Worm (Caenorhabditis elegans) whole organism, late embryonic: ENCODE data around the gene srr-10.

Experiments used
- ama-1 ChIP-seq: fragments of 150-350 bp; optimal IDR thresholded peaks from 2 replicates; lab custom pipeline; 2014
- ceh-18 ChIP-seq: sonication (generic microtip); optimal IDR thresholded peaks from 2 replicates; lab custom pipeline; 2016; ENCODE audit warnings: missing genetic modification characterization, missing compliant biosample characterization
- ceh-19 ChIP-seq: fragments of 200-800 bp; sonication (Bioruptor generic); optimal IDR thresholded peaks from 2 replicates; lab custom pipeline; 2018; ENCODE audit warnings: mild to moderate bottlenecking, missing genetic modification characterization, missing compliant biosample characterization
- ceh-31 ChIP-seq: sonication (generic microtip); optimal IDR thresholded peaks from 2 replicates; lab custom pipeline; 2016; ENCODE audit warnings: missing genetic modification characterization, missing compliant biosample characterization
- ceh-34 ChIP-seq: sonication (generic microtip); optimal IDR thresholded peaks from 2 replicates; lab custom pipeline; 2016; ENCODE audit warnings: mild to moderate bottlenecking, missing genetic modification characterization, missing compliant biosample characterization
- ceh-9 ChIP-seq: sonication (generic microtip); optimal IDR thresholded peaks from 2 replicates; lab custom pipeline; 2016; ENCODE audit warnings: mild to moderate bottlenecking, missing genetic modification characterization, inconsistent platforms, missing compliant biosample characterization
- che-1 ChIP-seq: sonication (generic microtip); optimal IDR thresholded peaks from 2 replicates; lab custom pipeline; 2016; ENCODE audit warnings: mild to moderate bottlenecking, missing genetic modification characterization, missing compliant biosample characterization
- elt-4 ChIP-seq: sonication (generic microtip); optimal IDR thresholded peaks from 2 replicates; lab custom pipeline; 2016; ENCODE audit warnings: missing genetic modification characterization, missing compliant biosample characterization
- gmeb-2 ChIP-seq: sonication (generic microtip); optimal IDR thresholded peaks from 2 replicates; lab custom pipeline; 2016; ENCODE audit warnings: missing genetic modification characterization, inconsistent platforms, missing compliant biosample characterization
- hlh-8 ChIP-seq: sonication (generic microtip); optimal IDR thresholded peaks from 2 replicates; lab custom pipeline; 2016; ENCODE audit warnings: missing genotype, missing genetic modification characterization, missing compliant biosample characterization
- pag-3 ChIP-seq: sonication (generic microtip); optimal IDR thresholded peaks from 2 replicates; lab custom pipeline; 2016; ENCODE audit warnings: missing compliant biosample characterization, missing genetic modification characterization, borderline replicate concordance
- pat-9 ChIP-seq: fragments of 200-800 bp; sonication (Bioruptor generic); optimal IDR thresholded peaks from 2 replicates; lab custom pipeline; 2018; ENCODE audit warnings: mild to moderate bottlenecking, missing genetic modification characterization, moderate library complexity, missing compliant biosample characterization
- ref-2 ChIP-seq: sonication (generic microtip); optimal IDR thresholded peaks from 2 replicates; lab custom pipeline; 2016; ENCODE audit warnings: missing genetic modification characterization, missing compliant biosample characterization
- unc-55 ChIP-seq: sonication (generic microtip); optimal IDR thresholded peaks from 2 replicates; lab custom pipeline; 2017; ENCODE audit warnings: missing biosample characterization, missing genetic modification reagents, missing genetic modification characterization

Gene srr-10

ce11 chrV:7785117-7785516 is 49.7 kb downstream of the srr-10 start, which contains the start of gene C26F1.1:
Gene C26F1.1 (plus strand): TSS chrV:7785417.
- TF ChIP-seq unc-55 (GFP tag; lab: Kevin White, UChicago) (no peak), ama-1 (lab: Kevin White, UChicago) (no peak), ceh-18 (tag; lab: Kevin White, UChicago) (no peak), elt-4 (tag; lab: Kevin White, UChicago) (no peak), gmeb-2 (no peak), ceh-31 (tag; lab: Kevin White, UChicago) (no peak), ceh-9 (no peak), ref-2 (tag; lab: Kevin White, UChicago) (no peak), pag-3 (tag; lab: Kevin White, UChicago) (no peak), ceh-19 (no peak), pat-9 (no peak), ceh-34 (tag; lab: Kevin White, UChicago) (no peak), che-1 (no peak)

- TF ChIP-seq ceh-34 (tag; lab: Kevin White, UChicago) (no peak), hlh-8 (no peak)
These were observed 50.5 kb downstream of the srr-10 start for ce11 chrV:7785885-7786284.
